Fruit fly (Drosophila melanogaster): Measurements from ENCODE around the gene papi.

The papi gene

dm6 chr2L:2252745-2253144 lies 32.2 kb downstream of the papi start, which contains the start of gene CG17234:
Gene CG17234 (plus strand): TSS chr2L:2253045.
- TF ChIP-seq br (GFP tag; optimal IDR thresholded peaks at IDR 0.05) (no peak), GATAd (GFP tag; optimal IDR thresholded peaks at IDR 0.05) (no peak), usp (GFP tag; optimal IDR thresholded peaks at IDR 0.05) (no peak), HLH106 (tag; optimal IDR thresholded peaks at IDR 0.05) (no peak), dmrt93B (GFP tag; optimal IDR thresholded peaks at IDR 0.05) (no peak), Rel (GFP tag; optimal IDR thresholded peaks at IDR 0.05) (no peak), Rel (tag; optimal IDR thresholded peaks at IDR 0.05) (no peak), Dfd (GFP tag; optimal IDR thresholded peaks at IDR 0.05) (no peak), CrebA (GFP tag; optimal IDR thresholded peaks at IDR 0.05; ENCODE audit: borderline replicate concordance) (no peak), CG9705 (GFP tag; optimal IDR thresholded peaks at IDR 0.05) (no peak), Vsx2 (GFP tag; optimal IDR thresholded peaks at IDR 0.05; ENCODE audit: partially characterized antibody) (no peak), Jra (GFP tag; optimal IDR thresholded peaks at IDR 0.05) (no peak), h (GFP tag; optimal IDR thresholded peaks at IDR 0.05) (no peak), Hr83 (GFP tag; optimal IDR thresholded peaks at IDR 0.05; ENCODE audit: poor library complexity, severe bottlenecking) (no peak), sage (GFP tag; optimal IDR thresholded peaks at IDR 0.05) (no peak), Hnf4 (GFP tag; optimal IDR thresholded peaks at IDR 0.05) (no peak), dl (GFP tag; optimal IDR thresholded peaks at IDR 0.05; ENCODE audit: insufficient read depth in 1 of 2, partially characterized antibody in 2 of 2) (no peak), woc (GFP tag; optimal IDR thresholded peaks at IDR 0.05) (no peak)

- no peak for TF ChIP-seq Hnf4 (GFP tag; optimal IDR thresholded peaks at IDR 0.05)
- no peak for TF ChIP-seq GATAd (GFP tag; optimal IDR thresholded peaks at IDR 0.05)
- no peak for TF ChIP-seq jim (GFP tag; optimal IDR thresholded peaks at IDR 0.05)
- TF ChIP-seq CG32264 (GFP tag; optimal IDR thresholded peaks at IDR 0.05): no peak
- no peak for TF ChIP-seq Abd-B (GFP tag; optimal IDR thresholded peaks at IDR 0.05)
- no peak for TF ChIP-seq Vsx2 (GFP tag; optimal IDR thresholded peaks at IDR 0.05; ENCODE audit: partially characterized antibody)
- no peak for TF ChIP-seq Hr83 (GFP tag; optimal IDR thresholded peaks at IDR 0.05; ENCODE audit: poor library complexity, severe bottlenecking)
- no peak for TF ChIP-seq usp (GFP tag; optimal IDR thresholded peaks at IDR 0.05)
- no peak for TF ChIP-seq Mio (GFP tag; optimal IDR thresholded peaks at IDR 0.05)
- no peak for TF ChIP-seq brk (GFP tag; optimal IDR thresholded peaks at IDR 0.05)
- TF ChIP-seq Rel (GFP tag; optimal IDR thresholded peaks at IDR 0.05): no peak
- no peak for TF ChIP-seq Rel (tag; optimal IDR thresholded peaks at IDR 0.05)
- no peak for TF ChIP-seq CG9705 (GFP tag; optimal IDR thresholded peaks at IDR 0.05)
- no peak for TF ChIP-seq ey (GFP tag; optimal IDR thresholded peaks at IDR 0.05)
Measured at dm6 chr2L:2254950-2255349, 34.4 kb downstream of the papi start, which contains the start of gene Send1. Gene Send1 (minus strand): TSS chr2L:2255050.

dm6 chr2L:2263142-2263541 lies 42.6 kb downstream of the papi start, which contains the start of gene CG4270:
Gene CG4270 (plus strand): TSS chr2L:2263442.
- TF ChIP-seq Dif (GFP tag; optimal IDR thresholded peaks at IDR 0.05; ENCODE audit: partially characterized antibody) (no peak), fru (GFP tag; optimal IDR thresholded peaks at IDR 0.05) (no peak), lola (GFP tag; optimal IDR thresholded peaks at IDR 0.05) (no peak), CG32264 (GFP tag; optimal IDR thresholded peaks at IDR 0.05) (no peak), Abd-B (GFP tag; optimal IDR thresholded peaks at IDR 0.05) (no peak), pan (optimal IDR thresholded peaks at IDR 0.05) (no peak), h (GFP tag; optimal IDR thresholded peaks at IDR 0.05) (no peak), brk (GFP tag; optimal IDR thresholded peaks at IDR 0.05) (no peak), usp (GFP tag; optimal IDR thresholded peaks at IDR 0.05) (no peak), Jra (GFP tag; optimal IDR thresholded peaks at IDR 0.05) (no peak), Vsx2 (GFP tag; optimal IDR thresholded peaks at IDR 0.05; ENCODE audit: partially characterized antibody) (no peak), HLH106 (tag; optimal IDR thresholded peaks at IDR 0.05) (no peak), Mio (GFP tag; optimal IDR thresholded peaks at IDR 0.05) (no peak), Hr83 (GFP tag; optimal IDR thresholded peaks at IDR 0.05; ENCODE audit: poor library complexity, severe bottlenecking) (no peak), dmrt93B (GFP tag; optimal IDR thresholded peaks at IDR 0.05) (no peak), dsf (GFP tag; optimal IDR thresholded peaks at IDR 0.05; ENCODE audit: borderline replicate concordance) (no peak), psq (GFP tag; optimal IDR thresholded peaks at IDR 0.05) (no peak), jim (GFP tag; optimal IDR thresholded peaks at IDR 0.05) (no peak)

- no peak for TF ChIP-seq ey (GFP tag; optimal IDR thresholded peaks at IDR 0.05)
- no peak for TF ChIP-seq woc (GFP tag; optimal IDR thresholded peaks at IDR 0.05)
- no peak for TF ChIP-seq Hnf4 (GFP tag; optimal IDR thresholded peaks at IDR 0.05)
- TF ChIP-seq Hr78 (GFP tag; optimal IDR thresholded peaks at IDR 0.05): no peak
- TF ChIP-seq Dfd (GFP tag; optimal IDR thresholded peaks at IDR 0.05): no peak
- TF ChIP-seq HLH106 (tag; optimal IDR thresholded peaks at IDR 0.05): no peak
- no peak for TF ChIP-seq Sp1 (GFP tag; optimal IDR thresholded peaks at IDR 0.05)
- no peak for TF ChIP-seq brk (GFP tag; optimal IDR thresholded peaks at IDR 0.05)
- TF ChIP-seq usp (GFP tag; optimal IDR thresholded peaks at IDR 0.05): no peak
- no peak for TF ChIP-seq CG32264 (GFP tag; optimal IDR thresholded peaks at IDR 0.05)
Measured at dm6 chr2L:2265221-2265620, 44.7 kb downstream of the papi start, which contains the start of gene CG34049. Gene CG34049 (minus strand): TSS chr2L:2265321.
